Fruit fly (Drosophila melanogaster) whole organism, embryonic: Measurements from ENCODE around the gene pod1.

Experiments used
- CG10274 ChIP-seq: fragments of 200-800 bp; sonication (Bioruptor generic); optimal IDR thresholded peaks from 3 replicates; lab custom pipeline; 2017; ENCODE audit warnings: missing biosample characterization, mild to moderate bottlenecking, missing genetic modification characterization
- CG11093 ChIP-seq: fragments of 200-800 bp; sonication (Bioruptor generic); IDR thresholded peaks from 3 replicates; pipeline ENCODE4 v1.3.6; 2022; ENCODE audit warnings: missing biosample characterization, missing genetic modification characterization
- CG11456 ChIP-seq: fragments of 200-800 bp; sonication (Bioruptor generic); IDR thresholded peaks from 3 replicates; pipeline ENCODE4 v1.3.6; 2022; ENCODE audit warnings: missing biosample characterization, missing genetic modification characterization
- CG12104 ChIP-seq: fragments of 200-800 bp; sonication (Bioruptor generic); optimal IDR thresholded peaks from 3 replicates; lab custom pipeline; 2016; ENCODE audit warnings: missing biosample characterization, missing genetic modification characterization
- CG12744 ChIP-seq: fragments of 200-800 bp; sonication (Bioruptor generic); optimal IDR thresholded peaks from 2 replicates; lab custom pipeline; 2016; ENCODE audit warnings: missing biosample characterization, missing genetic modification characterization
- CG12942 ChIP-seq: fragments of 200-800 bp; sonication (Bioruptor generic); optimal IDR thresholded peaks from 3 replicates; lab custom pipeline; 2016; ENCODE audit warnings: missing biosample characterization, missing genetic modification characterization
- CG14050 ChIP-seq: fragments of 200-800 bp; sonication (Bioruptor generic); IDR thresholded peaks from 3 replicates; pipeline ENCODE4 v1.3.6; 2022; ENCODE audit warnings: missing biosample characterization, missing genetic modification characterization
- CG1529 ChIP-seq: fragments of 200-800 bp; sonication (Bioruptor generic); optimal IDR thresholded peaks from 3 replicates; lab custom pipeline; 2018; ENCODE audit warnings: missing biosample characterization, missing genetic modification characterization
- CG15601 ChIP-seq: fragments of 200-800 bp; sonication (Bioruptor generic); optimal IDR thresholded peaks from 3 replicates; lab custom pipeline; 2019; ENCODE audit warnings: missing biosample characterization, mild to moderate bottlenecking, missing genetic modification characterization, moderate library complexity
- CG17186 ChIP-seq: fragments of 200-800 bp; sonication (Bioruptor generic); optimal IDR thresholded peaks from 3 replicates; lab custom pipeline; 2017; ENCODE audit warnings: missing biosample characterization, missing genetic modification reagents, missing genetic modification characterization
- CG17568 ChIP-seq: fragments of 200-800 bp; sonication (Bioruptor generic); optimal IDR thresholded peaks from 2 replicates; lab custom pipeline; 2018; ENCODE audit warnings: missing biosample characterization, mild to moderate bottlenecking, missing genetic modification characterization, moderate library complexity
- CG2678 ChIP-seq: fragments of 200-800 bp; sonication (Bioruptor generic); optimal IDR thresholded peaks from 3 replicates; lab custom pipeline; 2019; ENCODE audit warnings: missing biosample characterization, mild to moderate bottlenecking, missing genetic modification characterization, moderate library complexity
- CG2875 ChIP-seq: fragments of 200-800 bp; sonication (Bioruptor generic); optimal IDR thresholded peaks from 2 replicates; lab custom pipeline; 2017; ENCODE audit warnings: missing biosample characterization, mild to moderate bottlenecking, missing genetic modification characterization, missing genetic modification reagents
- CG31224 ChIP-seq: fragments of 200-800 bp; sonication (Bioruptor generic); IDR thresholded peaks from 2 replicates; pipeline ENCODE4 v1.3.6; 2022; ENCODE audit warnings: missing biosample characterization, missing genetic modification characterization
- CG32532 ChIP-seq: fragments of 200-800 bp; sonication (Bioruptor generic); IDR thresholded peaks from 2 replicates; pipeline ENCODE4 v1.3.6; 2022; ENCODE audit warnings: missing biosample characterization, missing genetic modification characterization
- CG4820 ChIP-seq: fragments of 200-800 bp; sonication (Bioruptor generic); optimal IDR thresholded peaks from 3 replicates; lab custom pipeline; 2016; ENCODE audit warnings: missing biosample characterization, missing genetic modification characterization
- CG7357 ChIP-seq: fragments of 200-800 bp; sonication (Bioruptor generic); IDR thresholded peaks from 3 replicates; pipeline ENCODE4 v1.3.6; 2022; ENCODE audit warnings: missing biosample characterization, missing genetic modification characterization
- CG7928 ChIP-seq: fragments of 200-800 bp; sonication (Bioruptor generic); optimal IDR thresholded peaks from 2 replicates; lab custom pipeline; 2017; ENCODE audit warnings: missing biosample characterization, mild to moderate bottlenecking, missing genetic modification characterization
- CG9797 ChIP-seq: fragments of 200-800 bp; sonication (Bioruptor generic); optimal IDR thresholded peaks from 3 replicates; lab custom pipeline; 2018; ENCODE audit warnings: missing biosample characterization, mild to moderate bottlenecking, missing genetic modification characterization
- CG9817 ChIP-seq: fragments of 200-800 bp; sonication (Bioruptor generic); optimal IDR thresholded peaks from 2 replicates; lab custom pipeline; 2018; ENCODE audit warnings: missing biosample characterization, mild to moderate bottlenecking, missing genetic modification characterization, moderate library complexity
- CrebB ChIP-seq: fragments of 200-800 bp; sonication (Bioruptor generic); optimal IDR thresholded peaks from 3 replicates; lab custom pipeline; 2018; ENCODE audit warnings: missing biosample characterization, mild to moderate bottlenecking, missing genetic modification characterization
- Doc2 ChIP-seq: fragments of 200-800 bp; sonication (Bioruptor generic); IDR thresholded peaks from 2 replicates; pipeline ENCODE4 v1.3.6; 2022; ENCODE audit warnings: missing biosample characterization, missing genetic modification characterization
- Hmr ChIP-seq: fragments of 200-800 bp; sonication (Bioruptor generic); optimal IDR thresholded peaks from 3 replicates; lab custom pipeline; 2017; ENCODE audit warnings: mild to moderate bottlenecking, missing biosample characterization, missing genetic modification reagents, missing genetic modification characterization
- Jarid2 ChIP-seq: fragments of 200-800 bp; sonication (Bioruptor generic); optimal IDR thresholded peaks from 3 replicates; lab custom pipeline; 2017; ENCODE audit warnings: mild to moderate bottlenecking, missing biosample characterization, missing genetic modification reagents, missing genetic modification characterization
- Taf1 ChIP-seq: fragments of 200-800 bp; sonication (Bioruptor generic); IDR thresholded peaks from 2 replicates; pipeline ENCODE4 v1.3.6; 2022; ENCODE audit warnings: missing biosample characterization, missing genetic modification characterization
- Vsx1 ChIP-seq: fragments of 200-800 bp; sonication (Bioruptor generic); optimal IDR thresholded peaks from 2 replicates; lab custom pipeline; 2017; ENCODE audit warnings: missing biosample characterization, mild to moderate bottlenecking, missing genetic modification characterization, missing genetic modification reagents
- Xbp1 ChIP-seq: fragments of 200-800 bp; sonication (Bioruptor generic); optimal IDR thresholded peaks from 3 replicates; lab custom pipeline; 2016; ENCODE audit warnings: missing biosample characterization, mild to moderate bottlenecking, missing genetic modification characterization
- ab ChIP-seq: fragments of 200-800 bp; sonication (Bioruptor generic); optimal IDR thresholded peaks from 2 replicates; lab custom pipeline; 2016; ENCODE audit warnings: missing biosample characterization, missing genetic modification characterization
- ap ChIP-seq: fragments of 200-800 bp; sonication (Bioruptor generic); IDR thresholded peaks from 2 replicates; pipeline ENCODE4 v1.3.6; 2022; ENCODE audit warnings: missing biosample characterization, missing genetic modification characterization
- ara ChIP-seq: fragments of 200-800 bp; sonication (Bioruptor generic); IDR thresholded peaks from 2 replicates; pipeline ENCODE4 v1.3.6; 2022; ENCODE audit warnings: missing biosample characterization, missing genetic modification characterization
- bcd ChIP-seq: fragments of 200-800 bp; sonication (Bioruptor generic); optimal IDR thresholded peaks from 2 replicates; lab custom pipeline; 2017; ENCODE audit warnings: missing biosample characterization, mild to moderate bottlenecking, missing genetic modification characterization
- cad ChIP-seq: fragments of >200 bp; optimal IDR thresholded peaks from 2 replicates; lab custom pipeline; 2017; ENCODE audit warnings: missing biosample characterization, missing genetic modification characterization
- crp ChIP-seq, 2 experiments: fragments of 200-800 bp; sonication (Bioruptor generic); optimal IDR thresholded peaks; 2 replicates in 1 of 2; 3 replicates in 1 of 2; lab custom pipeline; 2017; ENCODE audit warnings: missing biosample characterization in 2 of 2, missing genetic modification characterization in 2 of 2, mild to moderate bottlenecking in 1 of 2, moderate library complexity in 1 of 2
- dmrt11E ChIP-seq: fragments of 200-800 bp; sonication (Bioruptor generic); optimal IDR thresholded peaks from 3 replicates; lab custom pipeline; 2018; ENCODE audit warnings: missing biosample characterization, mild to moderate bottlenecking, missing genetic modification characterization, moderate library complexity
- en ChIP-seq: fragments of 200-800 bp; sonication (Bioruptor generic); optimal IDR thresholded peaks from 2 replicates; lab custom pipeline; 2016; ENCODE audit warnings: missing biosample characterization, missing genetic modification characterization
- fd3F ChIP-seq: fragments of 200-800 bp; sonication (Bioruptor generic); optimal IDR thresholded peaks from 2 replicates; lab custom pipeline; 2018; ENCODE audit warnings: missing biosample characterization, mild to moderate bottlenecking, missing genetic modification characterization, moderate library complexity
- gce ChIP-seq: fragments of 200-800 bp; sonication (Bioruptor generic); IDR thresholded peaks from 3 replicates; pipeline ENCODE4 v1.3.6; 2022; ENCODE audit warnings: missing biosample characterization, missing genetic modification characterization
- insv ChIP-seq, 2 experiments: fragments of 200-800 bp; sonication (Bioruptor generic); optimal IDR thresholded peaks; 3 replicates each; lab custom pipeline; 2016 to 2018; ENCODE audit warnings: missing biosample characterization in 2 of 2, missing genetic modification characterization in 2 of 2
- jigr1 ChIP-seq: fragments of 200-800 bp; sonication (Bioruptor generic); IDR thresholded peaks from 3 replicates; pipeline ENCODE4 v1.3.6; 2022; ENCODE audit warnings: missing biosample characterization, missing genetic modification characterization
- ken ChIP-seq: fragments of 200-800 bp; sonication (Bioruptor generic); IDR thresholded peaks from 3 replicates; pipeline ENCODE4 v1.3.6; 2022; ENCODE audit warnings: missing biosample characterization, missing genetic modification characterization
- kni ChIP-seq: fragments of 200-800 bp; sonication (Bioruptor generic); optimal IDR thresholded peaks from 3 replicates; lab custom pipeline; 2017; ENCODE audit warnings: mild to moderate bottlenecking, missing biosample characterization, missing genetic modification reagents, missing genetic modification characterization
- lmd ChIP-seq: fragments of 200-800 bp; sonication (Bioruptor generic); IDR thresholded peaks from 2 replicates; pipeline ENCODE4 v1.3.6; 2022; ENCODE audit warnings: missing biosample characterization, missing genetic modification characterization
- oc ChIP-seq: fragments of 200-800 bp; sonication (Bioruptor generic); optimal IDR thresholded peaks from 2 replicates; lab custom pipeline; 2018; ENCODE audit warnings: missing biosample characterization, mild to moderate bottlenecking, missing genetic modification characterization, moderate library complexity
- pita ChIP-seq: fragments of 200-800 bp; sonication (Bioruptor generic); optimal IDR thresholded peaks from 2 replicates; lab custom pipeline; 2017; ENCODE audit warnings: missing biosample characterization, mild to moderate bottlenecking, missing genetic modification characterization
- ranshi ChIP-seq: fragments of 200-800 bp; sonication (Bioruptor generic); IDR thresholded peaks from 2 replicates; pipeline ENCODE4 v1.3.6; 2022; ENCODE audit warnings: missing biosample characterization, missing genetic modification characterization
- row ChIP-seq: fragments of 200-800 bp; sonication (Bioruptor generic); IDR thresholded peaks from 3 replicates; pipeline ENCODE4 v1.3.6; 2022; ENCODE audit warnings: missing biosample characterization, missing genetic modification characterization
- sc ChIP-seq, 3 experiments: fragments of >200 bp in 2 of 3; fragments of 200-800 bp in 1 of 3; sonication (Bioruptor generic) in 1 of 3; optimal IDR thresholded peaks; 2 replicates in 2 of 3; 3 replicates in 1 of 3; lab custom pipeline; 2017; ENCODE audit warnings: mild to moderate bottlenecking in 1 of 3, missing biosample characterization in 1 of 3, missing genetic modification characterization in 1 of 3, missing genetic modification reagents in 1 of 3
- sd ChIP-seq: fragments of 200-800 bp; sonication (Bioruptor generic); optimal IDR thresholded peaks from 3 replicates; lab custom pipeline; 2018; ENCODE audit warnings: missing biosample characterization, mild to moderate bottlenecking, missing genetic modification characterization, moderate library complexity
- toy ChIP-seq: fragments of 200-800 bp; sonication (Bioruptor generic); IDR thresholded peaks from 2 replicates; pipeline ENCODE4 v1.3.6; 2022; ENCODE audit warnings: missing biosample characterization, missing genetic modification characterization
- wek ChIP-seq: fragments of 200-800 bp; sonication (Bioruptor generic); optimal IDR thresholded peaks from 3 replicates; lab custom pipeline; 2018; ENCODE audit warnings: missing biosample characterization, mild to moderate bottlenecking, missing genetic modification characterization, moderate library complexity
- yki ChIP-seq: fragments of >200 bp; optimal IDR thresholded peaks from 3 replicates; lab custom pipeline; 2018

pod1 gene

DNA sequence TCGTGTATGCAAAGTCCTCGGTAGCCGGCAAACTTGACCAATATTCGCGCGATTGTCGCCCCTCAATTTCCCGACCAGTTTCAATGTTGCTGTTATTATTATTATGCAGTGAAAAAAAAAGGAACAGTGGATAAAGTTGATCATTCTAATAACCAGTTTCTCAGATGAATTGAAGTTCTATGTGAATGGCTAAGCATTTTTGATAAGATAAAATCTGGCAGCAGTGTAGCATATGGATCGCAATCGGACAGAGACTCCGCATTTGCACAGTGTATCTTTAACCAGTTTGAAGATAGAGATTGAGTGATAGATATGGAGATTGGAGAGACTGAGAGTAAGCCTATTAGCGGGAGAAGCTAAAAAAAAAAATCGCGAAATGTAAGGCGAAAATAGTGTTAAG lies 10.1 kb upstream of the pod1 start (continued):
- peak; percentile 67 for TF ChIP-seq bcd (GFP tag; lab: Kevin White, UChicago)
- TF ChIP-seq crp (GFP tag; optimal IDR thresholded peaks at IDR 0.05; lab: Kevin White, UChicago): no peak
- peak; percentile 14 for TF ChIP-seq Vsx1 (GFP tag; lab: Kevin White, UChicago)
- TF ChIP-seq ap (GFP tag; lab: Robert Waterston, UW): peak; percentile 67
- TF ChIP-seq CG1529 (GFP tag; lab: Kevin White, UChicago): peak; percentile 42
- no peak for TF ChIP-seq Doc2 (GFP tag; lab: Robert Waterston, UW)
- TF ChIP-seq gce (GFP tag; lab: Robert Waterston, UW): peak; percentile 75; the same call in 2 of the 3 replicates
- peak; percentile 68 for TF ChIP-seq row (GFP tag; lab: Robert Waterston, UW)
- peak; percentile 43; the same call in 1 of the 3 replicates for TF ChIP-seq CG7357 (GFP tag; lab: Robert Waterston, UW)
- peak; percentile 38 for TF ChIP-seq CrebB (tag; lab: Kevin White, UChicago)
- no peak for TF ChIP-seq sd (tag; lab: Kevin White, UChicago)
- TF ChIP-seq CG31224 (GFP tag; lab: Robert Waterston, UW): peak; percentile 68; the same call in 1 of the 2 replicates
- TF ChIP-seq en (GFP tag; lab: Kevin White, UChicago): peak; percentile 37
- TF ChIP-seq CG4820 (GFP tag; lab: Kevin White, UChicago): peak; percentile 46
- peak; percentile 60; the same call in 2 of the 3 replicates for TF ChIP-seq jigr1
- TF ChIP-seq CG9817 (tag; lab: Kevin White, UChicago): peak; percentile 77
- peak; percentile 17 for TF ChIP-seq ab
- no peak for TF ChIP-seq CG17568
- peak; percentile 89 for TF ChIP-seq CG32532 (GFP tag; lab: Robert Waterston, UW)
- peak; percentile 69 for TF ChIP-seq CG12942 (GFP tag; lab: Kevin White, UChicago)
- TF ChIP-seq fd3F: peak; percentile 69
- peak; percentile 75; the same call in 2 of the 3 replicates for TF ChIP-seq ken
- no peak for TF ChIP-seq CG9797 (GFP tag; lab: Kevin White, UChicago)
- peak; percentile 82 for TF ChIP-seq lmd
- peak; percentile 56 for TF ChIP-seq oc (tag; lab: Kevin White, UChicago)
- TF ChIP-seq CG7928 (GFP tag; lab: Kevin White, UChicago): no peak
- TF ChIP-seq CG15601: no peak
- TF ChIP-seq sc (optimal IDR thresholded peaks at IDR 0.05; lab: Kevin White, UChicago): no peak
- TF ChIP-seq sc (GFP tag; optimal IDR thresholded peaks at IDR 0.05; lab: Kevin White, UChicago): no peak
- TF ChIP-seq pita (GFP tag; lab: Kevin White, UChicago): no peak
- peak; percentile 71 for TF ChIP-seq Hmr
- peak; percentile 81 for TF ChIP-seq CG2678 (tag; lab: Kevin White, UChicago)
- no peak for TF ChIP-seq cad (GFP tag; lab: Kevin White, UChicago)
- TF ChIP-seq wek (GFP tag; lab: Kevin White, UChicago): peak; percentile 46
- no peak for TF ChIP-seq insv (GFP tag; optimal IDR thresholded peaks at IDR 0.05; lab: Kevin White, UChicago)
- TF ChIP-seq CG14050 (GFP tag; lab: Robert Waterston, UW): peak; percentile 56
- TF ChIP-seq CG11456: peak; percentile 86
- peak; percentile 65 for TF ChIP-seq toy (GFP tag; lab: Robert Waterston, UW)
- TF ChIP-seq kni (GFP tag; lab: Kevin White, UChicago): no peak
- peak; percentile 46; the same call in 1 of the 2 replicates for TF ChIP-seq ara (GFP tag; lab: Robert Waterston, UW)
- TF ChIP-seq CG10274 (GFP tag; lab: Kevin White, UChicago): peak; percentile 43
- TF ChIP-seq CG12104 (GFP tag; lab: Kevin White, UChicago): peak; percentile 49
- peak; percentile 7 for TF ChIP-seq Jarid2 (GFP tag; lab: Kevin White, UChicago)
- peak; percentile 52; the same call in 2 of the 3 replicates for TF ChIP-seq CG11093
- no peak for TF ChIP-seq CG17186
- no peak for TF ChIP-seq yki (lab: Kevin White, UChicago)
- TF ChIP-seq ranshi (GFP tag; lab: Robert Waterston, UW): peak; percentile 63
- peak; percentile 68 for TF ChIP-seq CG12744 (GFP tag; lab: Kevin White, UChicago)
- TF ChIP-seq Xbp1 (GFP tag; lab: Kevin White, UChicago): peak; percentile 77
- no peak for TF ChIP-seq dmrt11E (tag; lab: Kevin White, UChicago)
- peak; percentile 20 for TF ChIP-seq CG2875
- TF ChIP-seq Taf1: peak; percentile 63; the same call in 1 of the 2 replicates
